Fruit fly (Drosophila melanogaster) whole organism, embryonic: Measurements from ENCODE around the gene CG14125.

Source experiments
- Abd-B ChIP-seq: fragments of 200-800 bp; sonication (Bioruptor generic); optimal IDR thresholded peaks from 2 replicates; lab custom pipeline; 2018; ENCODE audit warnings: missing biosample characterization, mild to moderate bottlenecking, missing genetic modification characterization, moderate library complexity
- BEAF-32 ChIP-seq: fragments of 200-800 bp; sonication (Bioruptor generic); optimal IDR thresholded peaks from 3 replicates; lab custom pipeline; 2017; ENCODE audit warnings: missing biosample characterization, missing genetic modification characterization, mild to moderate bottlenecking, moderate library complexity, missing genetic modification reagents
- CG10267 ChIP-seq: fragments of 200-800 bp; sonication (Bioruptor generic); optimal IDR thresholded peaks from 2 replicates; lab custom pipeline; 2018; ENCODE audit warnings: missing biosample characterization, mild to moderate bottlenecking, missing genetic modification characterization, moderate library complexity
- CG1602 ChIP-seq: fragments of 200-800 bp; sonication (Bioruptor generic); optimal IDR thresholded peaks from 3 replicates; lab custom pipeline; 2016; ENCODE audit warnings: missing biosample characterization, missing genetic modification characterization
- CG16815 ChIP-seq: fragments of 200-800 bp; sonication (Bioruptor generic); optimal IDR thresholded peaks from 3 replicates; lab custom pipeline; 2017; ENCODE audit warnings: missing biosample characterization, mild to moderate bottlenecking, missing genetic modification characterization
- CG17385 ChIP-seq: fragments of 200-800 bp; sonication (Bioruptor generic); optimal IDR thresholded peaks from 3 replicates; lab custom pipeline; 2018; ENCODE audit warnings: missing biosample characterization, mild to moderate bottlenecking, missing genetic modification characterization
- CG17802 ChIP-seq: fragments of 200-800 bp; sonication (Bioruptor generic); optimal IDR thresholded peaks from 2 replicates; lab custom pipeline; 2018; ENCODE audit warnings: missing biosample characterization, mild to moderate bottlenecking, missing genetic modification characterization, moderate library complexity
- CG17912 ChIP-seq: fragments of 200-800 bp; sonication (Bioruptor generic); optimal IDR thresholded peaks from 2 replicates; lab custom pipeline; 2018; ENCODE audit warnings: missing biosample characterization, mild to moderate bottlenecking, missing genetic modification characterization
- CG2678 ChIP-seq: fragments of 200-800 bp; sonication (Bioruptor generic); optimal IDR thresholded peaks from 3 replicates; lab custom pipeline; 2019; ENCODE audit warnings: missing biosample characterization, mild to moderate bottlenecking, missing genetic modification characterization, moderate library complexity
- CG4707 ChIP-seq: fragments of 200-800 bp; sonication (Bioruptor generic); optimal IDR thresholded peaks from 2 replicates; lab custom pipeline; 2018; ENCODE audit warnings: missing biosample characterization, mild to moderate bottlenecking, missing genetic modification characterization, moderate library complexity
- CG5180 ChIP-seq: fragments of 200-800 bp; sonication (Bioruptor generic); optimal IDR thresholded peaks from 3 replicates; lab custom pipeline; 2017; ENCODE audit warnings: missing biosample characterization, missing genetic modification characterization, mild to moderate bottlenecking, moderate library complexity, missing genetic modification reagents
- CG6254 ChIP-seq: fragments of 200-800 bp; sonication (Bioruptor generic); optimal IDR thresholded peaks from 3 replicates; lab custom pipeline; 2017; ENCODE audit warnings: mild to moderate bottlenecking, missing biosample characterization, missing genetic modification reagents, missing genetic modification characterization
- CG9437 ChIP-seq: fragments of 200-800 bp; sonication (Bioruptor generic); optimal IDR thresholded peaks from 2 replicates; lab custom pipeline; 2018; ENCODE audit warnings: missing biosample characterization, mild to moderate bottlenecking, missing genetic modification characterization
- Drgx ChIP-seq: fragments of 200-800 bp; sonication (Bioruptor generic); IDR thresholded peaks from 2 replicates; pipeline ENCODE4 v1.3.6; 2022; ENCODE audit warnings: missing biosample characterization, missing genetic modification characterization
- Eip74EF ChIP-seq, 2 experiments: fragments of 200-800 bp in 1 of 2; fragments of >200 bp in 1 of 2; sonication (Bioruptor generic) in 1 of 2; optimal IDR thresholded peaks; 2 replicates each; lab custom pipeline; 2017 to 2019; ENCODE audit warnings: missing biosample characterization in 2 of 2, missing genetic modification characterization in 2 of 2, mild to moderate bottlenecking in 1 of 2, moderate library complexity in 1 of 2
- HLHmδ ChIP-seq: fragments of 200-800 bp; sonication (Bioruptor generic); optimal IDR thresholded peaks from 2 replicates; lab custom pipeline; 2018; ENCODE audit warnings: missing biosample characterization, mild to moderate bottlenecking, missing genetic modification characterization, moderate library complexity
- MTF-1 ChIP-seq: fragments of 200-800 bp; sonication (Bioruptor generic); optimal IDR thresholded peaks from 2 replicates; lab custom pipeline; 2018; ENCODE audit warnings: missing biosample characterization, mild to moderate bottlenecking, missing genetic modification characterization, borderline replicate concordance
- Mrtf ChIP-seq: fragments of 200-800 bp; sonication (Bioruptor generic); IDR thresholded peaks from 3 replicates; pipeline ENCODE4 v1.3.6; 2022; ENCODE audit warnings: missing biosample characterization, missing genetic modification characterization
- NC2α ChIP-seq: fragments of 200-800 bp; sonication (Bioruptor generic); optimal IDR thresholded peaks from 2 replicates; lab custom pipeline; 2016; ENCODE audit warnings: missing biosample characterization, missing genetic modification characterization
- Sry-δ ChIP-seq: fragments of 200-800 bp; sonication (Bioruptor generic); optimal IDR thresholded peaks from 2 replicates; lab custom pipeline; 2016; ENCODE audit warnings: missing biosample characterization, missing genetic modification characterization
- ara ChIP-seq: fragments of 200-800 bp; sonication (Bioruptor generic); IDR thresholded peaks from 2 replicates; pipeline ENCODE4 v1.3.6; 2022; ENCODE audit warnings: missing biosample characterization, missing genetic modification characterization
- ase ChIP-seq: fragments of 200-800 bp; sonication (Bioruptor generic); IDR thresholded peaks from 3 replicates; pipeline ENCODE4 v1.3.6; 2022; ENCODE audit warnings: missing biosample characterization, missing genetic modification characterization
- bowl ChIP-seq: fragments of 200-800 bp; sonication (Bioruptor generic); IDR thresholded peaks from 2 replicates; pipeline ENCODE4 v1.3.6; 2022; ENCODE audit warnings: missing biosample characterization, missing genetic modification characterization
- btn ChIP-seq: fragments of 200-800 bp; sonication (Bioruptor generic); optimal IDR thresholded peaks from 2 replicates; lab custom pipeline; 2016; ENCODE audit warnings: missing biosample characterization, missing genetic modification characterization
- cato ChIP-seq: fragments of 200-800 bp; sonication (Bioruptor generic); optimal IDR thresholded peaks from 2 replicates; lab custom pipeline; 2016; ENCODE audit warnings: missing biosample characterization, missing genetic modification characterization, borderline replicate concordance
- corto ChIP-seq: fragments of 200-800 bp; sonication (Bioruptor generic); optimal IDR thresholded peaks from 2 replicates; lab custom pipeline; 2016; ENCODE audit warnings: missing biosample characterization, mild to moderate bottlenecking, missing genetic modification characterization, moderate library complexity
- crc ChIP-seq: fragments of 200-800 bp; sonication (Bioruptor generic); optimal IDR thresholded peaks from 2 replicates; lab custom pipeline; 2016; ENCODE audit warnings: missing biosample characterization, missing genetic modification characterization
- dan ChIP-seq: fragments of 200-800 bp; sonication (Bioruptor generic); IDR thresholded peaks from 2 replicates; pipeline ENCODE4 v1.3.6; 2022; ENCODE audit warnings: missing biosample characterization, missing genetic modification characterization
- emc ChIP-seq: fragments of 200-800 bp; sonication (Bioruptor generic); optimal IDR thresholded peaks from 2 replicates; lab custom pipeline; 2016; ENCODE audit warnings: missing biosample characterization, missing genetic modification characterization
- eve ChIP-seq, 2 experiments: fragments of >200 bp; optimal IDR thresholded peaks; 2 replicates each; lab custom pipeline; 2017; ENCODE audit warnings: missing biosample characterization in 2 of 2, missing genetic modification characterization in 2 of 2
- ewg ChIP-seq: fragments of 200-800 bp; sonication (Bioruptor generic); optimal IDR thresholded peaks from 3 replicates; lab custom pipeline; 2017; ENCODE audit warnings: mild to moderate bottlenecking, missing biosample characterization, missing genetic modification reagents, missing genetic modification characterization
- gcm2 ChIP-seq: fragments of 200-800 bp; sonication (Bioruptor generic); optimal IDR thresholded peaks from 2 replicates; lab custom pipeline; 2016; ENCODE audit warnings: missing biosample characterization, missing genetic modification characterization
- gem ChIP-seq: fragments of 200-800 bp; sonication (Bioruptor generic); optimal IDR thresholded peaks from 2 replicates; lab custom pipeline; 2019; ENCODE audit warnings: missing biosample characterization, mild to moderate bottlenecking, missing genetic modification characterization, moderate library complexity
- grau ChIP-seq: fragments of 200-800 bp; optimal IDR thresholded peaks from 3 replicates; lab custom pipeline; 2019; ENCODE audit warnings: missing biosample characterization, mild to moderate bottlenecking, missing genetic modification characterization, moderate library complexity
- gro ChIP-seq: fragments of 200-800 bp; sonication (Bioruptor generic); optimal IDR thresholded peaks from 2 replicates; lab custom pipeline; 2016; ENCODE audit warnings: missing biosample characterization, missing genetic modification characterization
- hbn ChIP-seq: fragments of 200-800 bp; sonication (Bioruptor generic); IDR thresholded peaks from 2 replicates; pipeline ENCODE4 v1.3.6; 2022; ENCODE audit warnings: missing biosample characterization, missing genetic modification characterization; ENCODE audit not compliant: partially characterized antibody
- jigr1 ChIP-seq: fragments of 200-800 bp; sonication (Bioruptor generic); IDR thresholded peaks from 3 replicates; pipeline ENCODE4 v1.3.6; 2022; ENCODE audit warnings: missing biosample characterization, missing genetic modification characterization
- lilli ChIP-seq: fragments of 200-800 bp; sonication (Bioruptor generic); optimal IDR thresholded peaks from 3 replicates; lab custom pipeline; 2016; ENCODE audit warnings: missing biosample characterization, missing genetic modification characterization
- lov ChIP-seq, 2 experiments: fragments of 200-800 bp in 1 of 2; fragments of >200 bp in 1 of 2; sonication (Bioruptor generic) in 1 of 2; IDR thresholded peaks in 1 of 2; optimal IDR thresholded peaks in 1 of 2; 2 replicates in 1 of 2; 3 replicates in 1 of 2; pipeline versions ENCODE4 v1.3.6 to Lab custom; 2017 to 2022; ENCODE audit warnings: missing biosample characterization in 1 of 2, missing genetic modification characterization in 1 of 2
- nau ChIP-seq: fragments of 200-800 bp; sonication (Bioruptor generic); optimal IDR thresholded peaks from 3 replicates; lab custom pipeline; 2017; ENCODE audit warnings: missing biosample characterization, mild to moderate bottlenecking, missing genetic modification characterization, missing genetic modification reagents
- pb ChIP-seq: fragments of 200-800 bp; sonication (Bioruptor generic); optimal IDR thresholded peaks from 3 replicates; lab custom pipeline; 2016; ENCODE audit warnings: missing biosample characterization, missing genetic modification characterization
- ranshi ChIP-seq: fragments of 200-800 bp; sonication (Bioruptor generic); IDR thresholded peaks from 2 replicates; pipeline ENCODE4 v1.3.6; 2022; ENCODE audit warnings: missing biosample characterization, missing genetic modification characterization
- schlank ChIP-seq: fragments of 200-800 bp; sonication (Bioruptor generic); optimal IDR thresholded peaks from 2 replicates; lab custom pipeline; 2018; ENCODE audit warnings: missing biosample characterization, mild to moderate bottlenecking, missing genetic modification characterization
- ssp ChIP-seq: fragments of 200-800 bp; sonication (Bioruptor generic); IDR thresholded peaks from 2 replicates; pipeline ENCODE4 v1.3.6; 2022; ENCODE audit warnings: missing biosample characterization, missing genetic modification characterization
- ttk ChIP-seq: fragments of 200-800 bp; sonication (Bioruptor generic); IDR thresholded peaks from 2 replicates; pipeline ENCODE4 v2.1.2; 2022; ENCODE audit warnings: missing biosample characterization, missing genetic modification characterization
- vnd ChIP-seq: fragments of 200-800 bp; sonication (Bioruptor generic); IDR thresholded peaks from 3 replicates; pipeline ENCODE4 v1.3.6; 2022; ENCODE audit warnings: missing biosample characterization, missing genetic modification characterization; ENCODE audit not compliant: partially characterized antibody
- wor ChIP-seq: fragments of 200-800 bp; sonication (Bioruptor generic); IDR thresholded peaks from 2 replicates; pipeline ENCODE4 v1.3.6; 2022; ENCODE audit warnings: missing biosample characterization, missing genetic modification characterization

CG14125 gene

dm6 chr3L:12002321-12003248 is 27.9 kb downstream of the CG14125 start, which contains the start of the genes Pop2 and CG6928 (continued):
- no peak for TF ChIP-seq bowl (GFP tag; lab: Robert Waterston, UW)
- peak; percentile 47; the same call in 1 of the 3 replicates for TF ChIP-seq Mrtf
- TF ChIP-seq btn (GFP tag; lab: Kevin White, UChicago) = peak; percentile 44
- TF ChIP-seq BEAF-32 (GFP tag; lab: Kevin White, UChicago) = peak; percentile 93
- TF ChIP-seq MTF-1 (GFP tag; lab: Kevin White, UChicago) = no peak
- TF ChIP-seq lov (optimal IDR thresholded peaks at IDR 0.05; lab: Kevin White, UChicago) = no peak
- TF ChIP-seq lov (GFP tag; IDR thresholded peaks at IDR 0.05; lab: Robert Waterston, UW) = no peak
- no peak for TF ChIP-seq CG4707 (GFP tag; lab: Kevin White, UChicago)
- TF ChIP-seq ranshi = peak; percentile 65
- TF ChIP-seq CG9437 (GFP tag; lab: Kevin White, UChicago) = peak; percentile 57
- peak; percentile 76 for TF ChIP-seq vnd (GFP tag; lab: Robert Waterston, UW)
- peak; percentile 57 for TF ChIP-seq CG17802 (tag; lab: Kevin White, UChicago)
- TF ChIP-seq ttk (GFP tag; lab: Robert Waterston, UW) = peak; percentile 14; the same call in 1 of the 2 replicates
- no peak for TF ChIP-seq dan
- TF ChIP-seq CG1602 (GFP tag; lab: Kevin White, UChicago) = peak; percentile 81
- no peak for TF ChIP-seq nau (GFP tag; lab: Kevin White, UChicago)
- TF ChIP-seq crc (GFP tag; lab: Kevin White, UChicago) = peak; percentile 70
- TF ChIP-seq jigr1 = no peak
- TF ChIP-seq CG17912 (GFP tag; lab: Kevin White, UChicago) = no peak
- no peak for TF ChIP-seq eve (GFP tag; optimal IDR thresholded peaks at IDR 0.05; lab: Kevin White, UChicago)
- no peak for TF ChIP-seq Eip74EF (GFP tag; optimal IDR thresholded peaks at IDR 0.05; lab: Kevin White, UChicago)
- TF ChIP-seq ewg (GFP tag; lab: Kevin White, UChicago) = peak; percentile 87
- TF ChIP-seq CG5180 (GFP tag; lab: Kevin White, UChicago) = no peak
- peak; percentile 31 for TF ChIP-seq CG17385
- TF ChIP-seq cato (GFP tag; lab: Kevin White, UChicago) = peak; percentile 31
- TF ChIP-seq CG6254 (GFP tag; lab: Kevin White, UChicago) = no peak
- no peak for TF ChIP-seq ase (GFP tag; lab: Robert Waterston, UW)
- TF ChIP-seq Sry-δ (GFP tag; lab: Kevin White, UChicago) = peak; percentile 89
- TF ChIP-seq grau (tag; lab: Kevin White, UChicago) = peak; percentile 64
- no peak for TF ChIP-seq Drgx
- TF ChIP-seq pb (GFP tag; lab: Kevin White, UChicago) = peak; percentile 25
- peak; percentile 25 for TF ChIP-seq NC2α
- peak; percentile 56 for TF ChIP-seq CG16815 (GFP tag; lab: Kevin White, UChicago)
- peak; percentile 92 for TF ChIP-seq hbn (GFP tag; lab: Robert Waterston, UW)
- peak; percentile 60 for TF ChIP-seq ssp (GFP tag; lab: Robert Waterston, UW)
- no peak for TF ChIP-seq corto (GFP tag; lab: Kevin White, UChicago)
- peak; percentile 71 for TF ChIP-seq gro (GFP tag; lab: Kevin White, UChicago)
- no peak for TF ChIP-seq HLHmδ (GFP tag; lab: Kevin White, UChicago)
- TF ChIP-seq wor (GFP tag; lab: Robert Waterston, UW) = no peak
- peak; percentile 98 for TF ChIP-seq CG10267 (tag; lab: Kevin White, UChicago)
- TF ChIP-seq CG2678 (tag; lab: Kevin White, UChicago) = no peak
- TF ChIP-seq emc = peak; percentile 72
- peak; percentile 87 for TF ChIP-seq lilli (GFP tag; lab: Kevin White, UChicago)
- peak; percentile 70 for TF ChIP-seq gem (tag; lab: Kevin White, UChicago)
- TF ChIP-seq ara (GFP tag; lab: Robert Waterston, UW) = peak; percentile 54; the same call in 1 of the 2 replicates
- peak; percentile 72 for TF ChIP-seq Abd-B (GFP tag; lab: Kevin White, UChicago)
- peak; percentile 2 for TF ChIP-seq gcm2 (GFP tag; lab: Kevin White, UChicago)
- TF ChIP-seq schlank (tag; lab: Kevin White, UChicago) = no peak
